Fruit fly (Drosophila melanogaster) whole organism, wandering third instar larva: Measurements from ENCODE around the gene Nbr.

Experiments used
- CG32264 ChIP-seq: fragments of 200-800 bp; sonication (Bioruptor generic); optimal IDR thresholded peaks from 2 replicates; lab custom pipeline; 2016; ENCODE audit warnings: missing biosample characterization, missing genetic modification characterization
- CG9705 ChIP-seq: fragments of 200-800 bp; sonication (Bioruptor generic); optimal IDR thresholded peaks from 2 replicates; lab custom pipeline; 2018; ENCODE audit warnings: missing biosample characterization, mild to moderate bottlenecking, missing genetic modification characterization
- Dfd ChIP-seq: fragments of >200 bp; optimal IDR thresholded peaks from 2 replicates; lab custom pipeline; 2017; ENCODE audit warnings: missing biosample characterization, missing genetic modification characterization
- Dif ChIP-seq: fragments of 200-275, 200-300 bp; sonication (Bioruptor generic); optimal IDR thresholded peaks from 2 replicates; lab custom pipeline; 2018; ENCODE audit warnings: missing biosample characterization, missing genetic modification characterization; ENCODE audit not compliant: partially characterized antibody
- GATAd ChIP-seq: sonication (Bioruptor generic); optimal IDR thresholded peaks from 2 replicates; lab custom pipeline; 2016; ENCODE audit warnings: missing biosample characterization, missing genetic modification characterization
- HLH106 ChIP-seq: fragments of 200-800 bp; optimal IDR thresholded peaks from 3 replicates; lab custom pipeline; 2019; ENCODE audit warnings: missing biosample characterization, mild to moderate bottlenecking, missing genetic modification characterization, moderate library complexity
- Hnf4 ChIP-seq: fragments of 200-800 bp; sonication (Bioruptor generic); optimal IDR thresholded peaks from 2 replicates; lab custom pipeline; 2016; ENCODE audit warnings: missing biosample characterization, mild to moderate bottlenecking, missing genetic modification characterization
- Hr78 ChIP-seq: fragments of >200 bp; optimal IDR thresholded peaks from 2 replicates; lab custom pipeline; 2017; ENCODE audit warnings: missing biosample characterization, missing genetic modification characterization
- Hr83 ChIP-seq: fragments of 200-300 bp; sonication (Bioruptor generic); optimal IDR thresholded peaks from 2 replicates; lab custom pipeline; 2016; ENCODE audit warnings: missing biosample characterization, mild to moderate bottlenecking, missing genetic modification characterization, moderate library complexity; ENCODE audit not compliant: poor library complexity, severe bottlenecking
- Myc ChIP-seq: fragments of >200 bp; optimal IDR thresholded peaks from 2 replicates; lab custom pipeline; 2017
- N ChIP-seq: fragments of >200 bp; optimal IDR thresholded peaks from 2 replicates; lab custom pipeline; 2018; ENCODE audit warnings: missing biosample characterization, missing external identifiers, missing genetic modification characterization
- OdsH ChIP-seq: fragments of 200-800 bp; sonication (Bioruptor generic); optimal IDR thresholded peaks from 2 replicates; lab custom pipeline; 2016; ENCODE audit warnings: missing biosample characterization, mild to moderate bottlenecking, missing genetic modification characterization
- Rel ChIP-seq, 2 experiments: fragments of 200-800 bp; sonication (Bioruptor generic) in 1 of 2; optimal IDR thresholded peaks; 2 replicates in 1 of 2; 3 replicates in 1 of 2; lab custom pipeline; 2016 to 2019; ENCODE audit warnings: mild to moderate bottlenecking in 2 of 2, missing biosample characterization in 2 of 2, missing genetic modification characterization in 2 of 2, moderate library complexity in 1 of 2
- Sp1 ChIP-seq: fragments of 200-800 bp; sonication (Bioruptor generic); optimal IDR thresholded peaks from 3 replicates; lab custom pipeline; 2019; ENCODE audit warnings: missing biosample characterization, mild to moderate bottlenecking, missing genetic modification characterization, moderate library complexity
- br ChIP-seq: fragments of 200-800 bp; sonication (Bioruptor generic); optimal IDR thresholded peaks from 2 replicates; lab custom pipeline; 2016; ENCODE audit warnings: missing biosample characterization, missing genetic modification characterization
- brk ChIP-seq: fragments of 200-800 bp; sonication (Bioruptor generic); optimal IDR thresholded peaks from 2 replicates; lab custom pipeline; 2016; ENCODE audit warnings: missing biosample characterization, mild to moderate bottlenecking, missing genetic modification characterization
- dl ChIP-seq, 2 experiments: fragments of 175-275, 200-275 bp in 1 of 2; fragments of 200-275 bp in 1 of 2; sonication (Bioruptor generic); optimal IDR thresholded peaks; lab custom pipeline; 2018; ENCODE audit warnings: mild to moderate bottlenecking in 2 of 2, missing biosample characterization in 2 of 2, missing genetic modification characterization in 2 of 2, moderate library complexity in 2 of 2; ENCODE audit not compliant: partially characterized antibody in 2 of 2, insufficient read depth in 1 of 2
- dmrt93B ChIP-seq: fragments of 200-800 bp; sonication (Bioruptor generic); optimal IDR thresholded peaks from 2 replicates; lab custom pipeline; 2018; ENCODE audit warnings: missing biosample characterization, mild to moderate bottlenecking, missing genetic modification characterization
- foxo ChIP-seq, 2 experiments: fragments of 200-800 bp; sonication (Bioruptor generic); optimal IDR thresholded peaks; 2 replicates in 1 of 2; 3 replicates in 1 of 2; lab custom pipeline; 2016 to 2017; ENCODE audit warnings: missing biosample characterization in 2 of 2, missing genetic modification characterization in 2 of 2
- h ChIP-seq: fragments of 200-800 bp; sonication (Bioruptor generic); optimal IDR thresholded peaks from 3 replicates; lab custom pipeline; 2016; ENCODE audit warnings: missing biosample characterization, mild to moderate bottlenecking, missing genetic modification characterization
- jim ChIP-seq: fragments of 175-275, 200-325 bp; sonication (Bioruptor generic); optimal IDR thresholded peaks from 2 replicates; lab custom pipeline; 2016; ENCODE audit warnings: missing biosample characterization, mild to moderate bottlenecking, missing genetic modification characterization
- lola ChIP-seq: fragments of >200 bp; optimal IDR thresholded peaks from 2 replicates; lab custom pipeline; 2017; ENCODE audit warnings: missing biosample characterization, missing genetic modification characterization
- pan ChIP-seq: fragments of >200 bp; optimal IDR thresholded peaks from 2 replicates; lab custom pipeline; 2017
- psq ChIP-seq: fragments of 200-800 bp; sonication (Bioruptor generic); optimal IDR thresholded peaks from 3 replicates; lab custom pipeline; 2017; ENCODE audit warnings: missing biosample characterization, mild to moderate bottlenecking, missing genetic modification characterization, moderate library complexity
- rgr ChIP-seq: fragments of 200-800 bp; sonication (Bioruptor generic); optimal IDR thresholded peaks from 3 replicates; lab custom pipeline; 2016; ENCODE audit warnings: missing biosample characterization, mild to moderate bottlenecking, missing genetic modification characterization
- sv ChIP-seq: fragments of 200-800 bp; sonication (Bioruptor generic); optimal IDR thresholded peaks from 3 replicates; lab custom pipeline; 2016; ENCODE audit warnings: missing biosample characterization, missing genetic modification characterization
- tai ChIP-seq: sonication (Bioruptor generic); optimal IDR thresholded peaks from 2 replicates; lab custom pipeline; 2016; ENCODE audit warnings: missing biosample characterization, missing genetic modification characterization

Gene Nbr

DNA sequence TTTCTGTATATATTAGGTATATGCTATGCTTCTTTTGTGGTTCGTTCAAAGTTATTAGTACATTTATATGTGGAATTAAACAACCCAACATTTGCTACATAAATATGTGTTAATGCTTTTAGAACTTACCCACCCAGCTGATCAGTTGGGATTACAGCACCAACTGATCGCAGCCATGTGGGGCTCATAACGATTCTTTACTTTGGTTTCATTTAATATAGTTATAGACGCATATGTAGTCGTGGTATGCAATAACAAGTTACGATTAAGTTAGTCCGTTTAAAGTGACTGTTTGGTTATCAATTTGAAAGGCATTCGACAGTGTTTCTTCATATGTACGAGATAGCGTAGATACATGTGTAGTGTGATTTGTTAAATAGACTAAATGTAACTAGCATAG, 27.1 kb downstream of the Nbr start:
- TF ChIP-seq rgr (no peak), OdsH (GFP tag; lab: Kevin White, UChicago) (no peak), tai (GFP tag; lab: Kevin White, UChicago) (no peak), Myc (lab: Kevin White, UChicago) (no peak), dmrt93B (no peak), CG32264 (no peak), h (GFP tag; lab: Kevin White, UChicago) (no peak), pan (lab: Kevin White, UChicago) (no peak), Dif (GFP tag; lab: Kevin White, UChicago) (no peak), N (no peak), Sp1 (GFP tag; lab: Kevin White, UChicago) (no peak), sv (GFP tag; lab: Kevin White, UChicago) (no peak), Dfd (no peak), Rel (GFP tag; optimal IDR thresholded peaks at IDR 0.05; lab: Kevin White, UChicago) (no peak), Rel (tag; optimal IDR thresholded peaks at IDR 0.05; lab: Kevin White, UChicago) (no peak), Hr78 (no peak), brk (no peak), Hnf4 (GFP tag; lab: Kevin White, UChicago) (no peak), lola (no peak)

DNA sequence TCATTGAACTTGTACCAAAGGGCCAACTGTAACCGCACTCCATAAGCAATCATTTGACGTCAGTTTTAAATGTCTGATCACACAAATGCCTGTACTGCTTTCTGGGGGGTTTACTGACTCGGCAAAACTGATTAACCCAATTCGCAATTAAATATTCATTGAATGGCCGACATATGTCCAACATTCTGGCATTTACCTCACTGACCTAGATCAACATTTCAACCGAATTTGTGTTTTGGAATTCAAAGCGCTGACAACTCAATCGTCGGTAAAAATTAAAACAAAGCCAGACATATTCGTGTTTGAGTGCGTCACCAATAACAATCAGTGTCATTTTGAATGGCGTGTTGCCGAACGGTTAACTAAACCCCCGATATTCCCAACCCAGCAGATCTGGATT, 47.2 kb downstream of the Nbr start:
- TF ChIP-seq Rel (GFP tag; optimal IDR thresholded peaks at IDR 0.05; lab: Kevin White, UChicago): no peak
- TF ChIP-seq Rel (tag; optimal IDR thresholded peaks at IDR 0.05; lab: Kevin White, UChicago): no peak
- TF ChIP-seq HLH106 (tag; lab: Kevin White, UChicago): no peak
- TF ChIP-seq foxo (GFP tag; optimal IDR thresholded peaks at IDR 0.05; lab: Kevin White, UChicago): no peak
- TF ChIP-seq dl (GFP tag; optimal IDR thresholded peaks at IDR 0.05; lab: Kevin White, UChicago; ENCODE audit: insufficient read depth in 1 of 2, partially characterized antibody in 2 of 2): no peak
- no peak for TF ChIP-seq lola

DNA sequence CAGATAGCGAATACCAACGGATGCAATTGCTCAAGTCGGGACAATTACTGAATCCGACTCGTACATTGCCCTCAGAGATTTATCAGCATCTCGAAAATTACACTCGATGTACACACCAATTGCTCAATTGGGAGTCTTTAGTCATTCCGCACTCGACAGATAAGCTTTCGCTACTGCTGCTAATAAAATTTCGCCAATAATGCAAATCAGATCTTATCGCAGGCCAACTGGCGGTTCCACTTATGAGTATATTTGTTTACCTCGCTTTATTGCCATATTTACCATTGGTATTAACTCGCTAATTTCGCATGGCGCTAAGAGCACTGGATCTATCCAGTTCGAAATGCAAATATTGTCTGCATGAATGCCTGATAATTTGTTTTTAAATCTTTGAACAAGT, 49.3 kb downstream of the Nbr start:
- TF ChIP-seq Rel (GFP tag; optimal IDR thresholded peaks at IDR 0.05; lab: Kevin White, UChicago) (no peak), Rel (tag; optimal IDR thresholded peaks at IDR 0.05; lab: Kevin White, UChicago) (peak; percentile 40), Hnf4 (GFP tag; lab: Kevin White, UChicago) (peak; percentile 41), tai (GFP tag; lab: Kevin White, UChicago) (peak; percentile 4), Dfd (no peak), psq (GFP tag; lab: Kevin White, UChicago) (peak; percentile 4), Hr83 (peak; percentile 31), br (GFP tag; lab: Kevin White, UChicago) (peak; percentile 51), CG32264 (peak; percentile 10), Myc (lab: Kevin White, UChicago) (no peak)

DNA sequence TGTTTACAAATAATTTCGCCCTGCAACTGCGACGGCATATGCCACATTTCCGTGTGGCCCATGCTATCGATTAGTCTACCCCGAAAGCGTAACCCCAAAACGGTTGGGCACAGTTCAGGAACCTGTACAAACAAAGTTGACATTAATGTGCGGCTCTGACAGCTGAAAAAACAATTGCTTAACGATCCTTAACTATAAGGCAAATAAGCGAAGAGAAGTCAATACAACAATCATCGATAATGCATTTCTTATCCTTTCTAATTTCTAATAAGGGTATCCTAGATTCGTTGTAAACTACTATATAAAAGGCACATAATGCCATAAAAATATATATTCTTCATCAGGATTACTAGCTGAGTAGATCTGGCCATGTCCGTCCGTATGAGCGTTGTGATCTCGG, 51.0 kb downstream of the Nbr start:
- TF ChIP-seq GATAd: no peak
- TF ChIP-seq Hr78: no peak
- no peak for TF ChIP-seq CG32264
- TF ChIP-seq CG9705: no peak
- TF ChIP-seq jim: no peak
